Fruit fly (Drosophila melanogaster): ENCODE data around the gene CG43725.

The CG43725 gene

DNA sequence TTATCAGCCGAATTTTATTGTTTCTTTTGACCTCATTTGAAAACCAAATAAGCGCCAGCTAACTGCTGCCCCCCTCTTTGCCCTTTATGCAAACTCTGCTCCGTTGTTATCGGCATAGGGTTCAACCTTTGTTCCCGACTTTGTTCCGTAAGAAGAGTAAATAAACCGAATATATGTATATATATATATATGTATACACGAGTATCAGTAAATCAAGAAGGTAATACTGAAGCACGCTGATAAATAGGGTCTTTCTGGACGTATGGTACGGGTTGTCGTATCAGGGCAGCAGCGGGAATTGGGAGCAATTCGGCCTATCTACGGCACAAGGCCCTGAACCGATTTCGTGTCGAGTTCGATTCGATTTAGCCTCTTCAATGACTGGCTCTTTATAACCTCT is 36.4 kb upstream of the CG43725 start:
- TF ChIP-seq pad (GFP tag; optimal IDR thresholded peaks at IDR 0.05) (no peak), CG5204 (GFP tag; optimal IDR thresholded peaks at IDR 0.05) (no peak), CG7045 (GFP tag; optimal IDR thresholded peaks at IDR 0.05) (no peak), CG14711 (tag; optimal IDR thresholded peaks at IDR 0.05) (no peak), toe (GFP tag; optimal IDR thresholded peaks at IDR 0.05) (no peak)

DNA sequence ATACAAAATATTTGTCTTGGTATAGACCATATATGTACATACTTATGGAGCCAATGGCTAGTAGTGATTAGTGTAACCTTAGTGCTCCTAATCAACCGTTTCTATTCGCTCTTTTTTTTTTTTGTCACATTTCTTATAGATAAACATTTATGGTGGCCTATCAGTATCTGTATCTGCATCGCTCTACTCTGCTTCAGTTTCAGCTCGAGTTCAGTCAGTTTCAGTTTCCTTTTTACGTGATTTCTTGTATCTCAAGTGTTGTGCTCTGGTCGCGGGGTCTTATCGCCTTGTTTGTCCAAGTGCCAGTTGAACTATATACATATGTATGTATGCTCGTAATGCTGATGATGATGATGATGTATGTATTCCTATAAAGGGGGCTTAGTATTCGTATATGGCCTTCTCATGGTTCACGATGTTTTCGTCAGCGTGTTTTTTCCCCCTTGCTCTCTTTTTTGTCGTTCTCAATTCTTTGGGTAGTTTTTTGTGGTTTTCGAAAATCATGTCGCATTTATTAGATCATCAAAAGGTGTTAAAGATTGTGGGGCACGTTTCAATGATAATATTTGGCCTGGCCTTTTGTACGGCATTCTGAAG is 35.7 kb upstream of the CG43725 start:
- no peak for TF ChIP-seq Crg-1 (GFP tag; optimal IDR thresholded peaks at IDR 0.05)
- no peak for TF ChIP-seq CG14711 (tag; optimal IDR thresholded peaks at IDR 0.05)
- no peak for TF ChIP-seq CG33017 (tag; optimal IDR thresholded peaks at IDR 0.05)
- TF ChIP-seq CG12768 (GFP tag; optimal IDR thresholded peaks at IDR 0.05), result no peak
- TF ChIP-seq Hr96 (GFP tag; optimal IDR thresholded peaks at IDR 0.05), result no peak
- TF ChIP-seq ovo (GFP tag; optimal IDR thresholded peaks at IDR 0.05), result no peak
- TF ChIP-seq cic (GFP tag; optimal IDR thresholded peaks at IDR 0.05), result no peak
- no peak for TF ChIP-seq pad (GFP tag; optimal IDR thresholded peaks at IDR 0.05)
- no peak for TF ChIP-seq CG7045 (GFP tag; optimal IDR thresholded peaks at IDR 0.05)
- no peak for TF ChIP-seq cnc (optimal IDR thresholded peaks at IDR 0.05)
- TF ChIP-seq toe (GFP tag; optimal IDR thresholded peaks at IDR 0.05), result no peak
- no peak for TF ChIP-seq CG7101 (tag; optimal IDR thresholded peaks at IDR 0.05)
- no peak for TF ChIP-seq Mnt (GFP tag; optimal IDR thresholded peaks at IDR 0.05)
- no peak for TF ChIP-seq CG11617 (GFP tag; optimal IDR thresholded peaks at IDR 0.05)
- TF ChIP-seq bab1 (GFP tag; optimal IDR thresholded peaks at IDR 0.05), result no peak
- TF ChIP-seq CG1620 (GFP tag; optimal IDR thresholded peaks at IDR 0.05), result no peak
- TF ChIP-seq CG5204 (GFP tag; optimal IDR thresholded peaks at IDR 0.05), result no peak
- TF ChIP-seq tj (GFP tag; optimal IDR thresholded peaks at IDR 0.05), result no peak

DNA sequence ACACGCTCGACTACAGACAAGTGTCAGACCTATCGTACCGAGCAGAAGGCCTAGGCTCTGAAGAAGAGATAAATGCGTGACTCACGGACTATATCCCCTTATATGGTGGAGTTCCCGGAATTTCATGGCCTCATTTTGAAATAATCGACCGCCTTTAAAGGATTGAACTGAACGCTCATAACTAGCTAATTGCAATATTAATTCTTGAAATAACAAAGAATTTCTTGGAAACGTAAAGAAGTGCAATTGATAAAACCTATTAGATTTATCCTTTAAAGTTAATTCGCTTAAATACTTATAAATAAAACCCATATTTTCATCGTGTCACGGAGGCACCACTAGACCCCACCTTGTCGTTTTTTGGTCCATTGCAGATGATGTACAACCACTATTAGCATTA is 34.2 kb upstream of the CG43725 start:
- TF ChIP-seq Hr96 (GFP tag; optimal IDR thresholded peaks at IDR 0.05) (no peak), cic (GFP tag; optimal IDR thresholded peaks at IDR 0.05) (no peak), CG33017 (tag; optimal IDR thresholded peaks at IDR 0.05) (no peak), CG7101 (tag; optimal IDR thresholded peaks at IDR 0.05) (no peak), Crg-1 (GFP tag; optimal IDR thresholded peaks at IDR 0.05) (no peak), Clk (GFP tag; optimal IDR thresholded peaks at IDR 0.05) (no peak)

DNA sequence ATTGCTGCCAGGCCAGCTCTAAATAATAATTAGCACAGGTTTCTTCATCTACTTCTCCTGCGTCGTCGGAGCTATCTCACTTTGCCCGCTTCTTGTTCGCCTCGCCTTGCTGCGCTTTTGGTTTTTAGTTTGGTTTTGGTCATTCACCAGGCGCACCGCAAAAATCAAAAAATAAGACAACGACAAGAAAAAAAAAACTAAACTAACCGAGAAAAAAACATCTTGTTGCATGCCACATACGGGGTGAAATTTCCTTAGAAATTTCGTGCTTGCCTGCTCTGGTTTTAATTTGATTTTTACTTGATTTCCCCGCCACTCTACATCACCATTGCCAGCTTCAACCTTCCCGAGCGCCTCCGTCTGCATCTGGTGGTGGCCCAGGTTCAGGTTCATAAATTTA is 33.5 kb upstream of the CG43725 start:
- TF ChIP-seq ovo (GFP tag; optimal IDR thresholded peaks at IDR 0.05), result no peak
- TF ChIP-seq kay (GFP tag; ENCODE audit: borderline replicate concordance), result no peak
- TF ChIP-seq Crg-1 (GFP tag; optimal IDR thresholded peaks at IDR 0.05), result no peak
- TF ChIP-seq Clk (GFP tag; optimal IDR thresholded peaks at IDR 0.05), result no peak
- TF ChIP-seq CG7045 (GFP tag; optimal IDR thresholded peaks at IDR 0.05), result no peak
- no peak for TF ChIP-seq CG7101 (tag; optimal IDR thresholded peaks at IDR 0.05)
- no peak for TF ChIP-seq bab1 (GFP tag; optimal IDR thresholded peaks at IDR 0.05)
- TF ChIP-seq tj (GFP tag; optimal IDR thresholded peaks at IDR 0.05), result no peak
- TF ChIP-seq CG14711 (tag; optimal IDR thresholded peaks at IDR 0.05), result no peak
- no peak for TF ChIP-seq CG11617 (GFP tag; optimal IDR thresholded peaks at IDR 0.05)
- TF ChIP-seq CG12768 (GFP tag; optimal IDR thresholded peaks at IDR 0.05), result no peak
- no peak for TF ChIP-seq pad (GFP tag; optimal IDR thresholded peaks at IDR 0.05)
- no peak for TF ChIP-seq Hr96 (GFP tag; optimal IDR thresholded peaks at IDR 0.05)
- no peak for TF ChIP-seq cnc (optimal IDR thresholded peaks at IDR 0.05)
- TF ChIP-seq toe (GFP tag; optimal IDR thresholded peaks at IDR 0.05), result no peak
- TF ChIP-seq CG33017 (tag; optimal IDR thresholded peaks at IDR 0.05), result no peak
- no peak for TF ChIP-seq Mnt (GFP tag; optimal IDR thresholded peaks at IDR 0.05)

DNA sequence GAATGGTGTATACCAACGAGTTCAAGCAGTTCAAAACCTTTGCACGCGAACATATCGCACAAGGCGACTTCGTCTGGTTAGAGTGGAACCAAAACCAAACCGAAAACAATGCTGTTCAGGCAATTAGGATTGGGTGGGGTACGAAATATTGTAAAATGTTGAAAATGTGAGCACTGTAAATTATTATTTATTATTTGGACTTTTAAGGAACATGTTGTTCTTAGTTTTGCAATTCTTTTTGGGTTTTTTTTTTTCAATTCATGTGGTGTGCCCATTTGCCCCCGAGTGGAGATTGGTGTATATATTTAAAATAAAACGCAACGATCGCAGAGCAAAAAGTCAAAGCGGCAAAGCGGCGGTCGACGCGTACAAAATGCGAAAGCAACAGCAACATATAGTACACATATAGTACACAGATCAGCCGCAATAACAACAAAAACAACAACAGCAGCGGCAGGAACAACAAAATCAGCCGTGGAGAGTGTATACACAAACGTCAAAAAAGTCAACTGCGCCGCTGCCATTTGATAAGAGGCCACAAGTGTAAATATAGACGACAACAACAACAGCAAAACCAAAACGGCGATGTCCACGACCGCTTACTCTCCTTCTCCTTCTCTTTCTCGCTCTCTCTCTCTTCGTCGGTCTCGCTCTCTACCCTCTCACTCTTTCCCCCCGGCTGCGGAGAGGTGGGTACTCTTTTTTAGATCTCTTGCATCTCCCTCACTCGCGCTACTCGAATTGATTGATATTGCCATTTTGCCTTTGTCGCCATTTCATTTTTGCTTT is 30.4 kb upstream of the CG43725 start:
- peak; percentile 91 for TF ChIP-seq cic (GFP tag; optimal IDR thresholded peaks at IDR 0.05)
- TF ChIP-seq CG1620 (GFP tag; optimal IDR thresholded peaks at IDR 0.05), result no peak
- peak; percentile 63 for TF ChIP-seq CG11617 (GFP tag; optimal IDR thresholded peaks at IDR 0.05)
- peak; percentile 89 for TF ChIP-seq kay (GFP tag; ENCODE audit: borderline replicate concordance)
- TF ChIP-seq toe (GFP tag; optimal IDR thresholded peaks at IDR 0.05), result peak; percentile 27
- no peak for TF ChIP-seq cnc (optimal IDR thresholded peaks at IDR 0.05)
- TF ChIP-seq CG5204 (GFP tag; optimal IDR thresholded peaks at IDR 0.05), result peak; percentile 56
- TF ChIP-seq pad (GFP tag; optimal IDR thresholded peaks at IDR 0.05), result peak; percentile 34
- TF ChIP-seq Hr96 (GFP tag; optimal IDR thresholded peaks at IDR 0.05), result peak; percentile 29
- TF ChIP-seq CG12768 (GFP tag; optimal IDR thresholded peaks at IDR 0.05), result peak; percentile 58
- peak; percentile 65 for TF ChIP-seq Crg-1 (GFP tag; optimal IDR thresholded peaks at IDR 0.05)
- peak; percentile 46 for TF ChIP-seq CG7045 (GFP tag; optimal IDR thresholded peaks at IDR 0.05)
- TF ChIP-seq CG33017 (tag; optimal IDR thresholded peaks at IDR 0.05), result peak; percentile 70
- TF ChIP-seq bab1 (GFP tag; optimal IDR thresholded peaks at IDR 0.05), result no peak
- TF ChIP-seq CG14711 (tag; optimal IDR thresholded peaks at IDR 0.05), result peak; percentile 22
- TF ChIP-seq CG7101 (tag; optimal IDR thresholded peaks at IDR 0.05), result peak; percentile 47
- no peak for TF ChIP-seq Clk (GFP tag; optimal IDR thresholded peaks at IDR 0.05)
- TF ChIP-seq Mnt (GFP tag; optimal IDR thresholded peaks at IDR 0.05), result peak; percentile 16
- peak; percentile 50 for TF ChIP-seq ovo (GFP tag; optimal IDR thresholded peaks at IDR 0.05)
- no peak for TF ChIP-seq tj (GFP tag; optimal IDR thresholded peaks at IDR 0.05)

dm6 chr2L:11045467-11045914 is 29.8 kb upstream of the CG43725 start:
- TF ChIP-seq cic (GFP tag; optimal IDR thresholded peaks at IDR 0.05) (no peak), kay (GFP tag; ENCODE audit: borderline replicate concordance) (peak; percentile 66), CG7045 (GFP tag; optimal IDR thresholded peaks at IDR 0.05) (no peak), Crg-1 (GFP tag; optimal IDR thresholded peaks at IDR 0.05) (no peak)
